Fruit fly (Drosophila melanogaster) whole organism, embryonic: Measurements from ENCODE around the gene Cpr62Ba.

ENCODE experiments used
- Awh ChIP-seq: fragments of 200-800 bp; sonication (Bioruptor generic); IDR thresholded peaks from 2 replicates; pipeline ENCODE4, ENCODE4 v1.3.6; 2022; ENCODE audit warnings: missing biosample characterization, missing genetic modification characterization
- CG10267 ChIP-seq: fragments of 200-800 bp; sonication (Bioruptor generic); optimal IDR thresholded peaks from 2 replicates; lab custom pipeline; 2018; ENCODE audit warnings: missing biosample characterization, mild to moderate bottlenecking, missing genetic modification characterization, moderate library complexity
- CG11085 ChIP-seq: fragments of 200-800 bp; sonication (Bioruptor generic); IDR thresholded peaks from 2 replicates; pipeline ENCODE4 v1.3.6; 2022; ENCODE audit warnings: missing biosample characterization, missing genetic modification characterization
- CG11456 ChIP-seq: fragments of 200-800 bp; sonication (Bioruptor generic); IDR thresholded peaks from 3 replicates; pipeline ENCODE4 v1.3.6; 2022; ENCODE audit warnings: missing biosample characterization, missing genetic modification characterization
- CG1233 ChIP-seq: fragments of 200-800 bp; sonication (Bioruptor generic); optimal IDR thresholded peaks from 4 replicates; lab custom pipeline; 2018; ENCODE audit warnings: missing biosample characterization, mild to moderate bottlenecking, missing genetic modification characterization
- CG13624 ChIP-seq: fragments of 200-800 bp; sonication (Bioruptor generic); optimal IDR thresholded peaks from 2 replicates; lab custom pipeline; 2016; ENCODE audit warnings: missing biosample characterization, missing genetic modification characterization
- CG14014 ChIP-seq: fragments of 200-800 bp; sonication (Bioruptor generic); IDR thresholded peaks from 2 replicates; pipeline ENCODE4 v1.3.6; 2022; ENCODE audit warnings: missing biosample characterization, missing genetic modification characterization
- CG15269 ChIP-seq: fragments of 200-800 bp; sonication (Bioruptor generic); optimal IDR thresholded peaks from 2 replicates; lab custom pipeline; 2018; ENCODE audit warnings: missing biosample characterization, mild to moderate bottlenecking, missing genetic modification characterization, moderate library complexity
- CG18262 ChIP-seq: fragments of 200-800 bp; optimal IDR thresholded peaks from 3 replicates; lab custom pipeline; 2019; ENCODE audit warnings: missing biosample characterization, mild to moderate bottlenecking, missing genetic modification characterization, moderate library complexity
- CG2712 ChIP-seq: fragments of 200-800 bp; optimal IDR thresholded peaks from 3 replicates; lab custom pipeline; 2019; ENCODE audit warnings: missing biosample characterization, mild to moderate bottlenecking, missing genetic modification characterization, moderate library complexity
- CG32767 ChIP-seq: fragments of 200-800 bp; sonication (Bioruptor generic); IDR thresholded peaks from 2 replicates; pipeline ENCODE4 v1.3.6; 2022; ENCODE audit warnings: missing biosample characterization, missing genetic modification characterization
- CG32772 ChIP-seq: fragments of 200-800 bp; sonication (Bioruptor generic); IDR thresholded peaks from 2 replicates; pipeline ENCODE4 v1.3.6; 2022; ENCODE audit warnings: missing biosample characterization, missing genetic modification characterization
- CG4730 ChIP-seq: fragments of 200-800 bp; sonication (Bioruptor generic); IDR thresholded peaks from 2 replicates; pipeline ENCODE4 v1.3.6; 2022; ENCODE audit warnings: missing biosample characterization, missing genetic modification characterization
- CG5180 ChIP-seq: fragments of 200-800 bp; sonication (Bioruptor generic); optimal IDR thresholded peaks from 3 replicates; lab custom pipeline; 2017; ENCODE audit warnings: missing biosample characterization, missing genetic modification characterization, mild to moderate bottlenecking, moderate library complexity, missing genetic modification reagents
- CG6254 ChIP-seq: fragments of 200-800 bp; sonication (Bioruptor generic); optimal IDR thresholded peaks from 3 replicates; lab custom pipeline; 2017; ENCODE audit warnings: mild to moderate bottlenecking, missing biosample characterization, missing genetic modification reagents, missing genetic modification characterization
- CG7372 ChIP-seq: fragments of 200-800 bp; sonication (Bioruptor generic); IDR thresholded peaks from 2 replicates; pipeline ENCODE4 v1.3.6; 2022; ENCODE audit warnings: missing biosample characterization, missing genetic modification characterization
- CG9609 ChIP-seq: fragments of 200-800 bp; sonication (Bioruptor generic); optimal IDR thresholded peaks from 3 replicates; lab custom pipeline; 2016; ENCODE audit warnings: missing biosample characterization, missing genetic modification characterization
- Chrac-16 ChIP-seq: fragments of 200-800 bp; sonication (Bioruptor generic); optimal IDR thresholded peaks from 3 replicates; lab custom pipeline; 2016; ENCODE audit warnings: missing biosample characterization, missing genetic modification characterization
- Dll ChIP-seq: fragments of 200-800 bp; sonication (Bioruptor generic); IDR thresholded peaks from 4 replicates; pipeline ENCODE4 v1.3.6; 2022; ENCODE audit warnings: missing biosample characterization, missing genetic modification characterization; ENCODE audit not compliant: partially characterized antibody
- Fer3 ChIP-seq: fragments of 200-800 bp; sonication (Bioruptor generic); optimal IDR thresholded peaks from 2 replicates; lab custom pipeline; 2018; ENCODE audit warnings: missing biosample characterization, mild to moderate bottlenecking, missing genetic modification characterization, moderate library complexity
- H15 ChIP-seq: fragments of 200-800 bp; sonication (Bioruptor generic); IDR thresholded peaks from 3 replicates; pipeline ENCODE4 v1.3.6; 2022; ENCODE audit warnings: missing biosample characterization, missing genetic modification characterization
- HLH3B ChIP-seq: fragments of 200-800 bp; sonication (Bioruptor generic); IDR thresholded peaks from 2 replicates; pipeline ENCODE4 v1.3.6; 2022; ENCODE audit warnings: missing biosample characterization, missing genetic modification characterization
- MBD-R2 ChIP-seq: fragments of 200-800 bp; sonication (Bioruptor generic); IDR thresholded peaks from 2 replicates; pipeline ENCODE4 v1.3.6; 2022; ENCODE audit warnings: missing biosample characterization, missing genetic modification characterization
- MTF-1 ChIP-seq: fragments of 200-800 bp; sonication (Bioruptor generic); optimal IDR thresholded peaks from 2 replicates; lab custom pipeline; 2018; ENCODE audit warnings: missing biosample characterization, mild to moderate bottlenecking, missing genetic modification characterization, borderline replicate concordance
- Mrtf ChIP-seq: fragments of 200-800 bp; sonication (Bioruptor generic); IDR thresholded peaks from 3 replicates; pipeline ENCODE4 v1.3.6; 2022; ENCODE audit warnings: missing biosample characterization, missing genetic modification characterization
- NC2α ChIP-seq: fragments of 200-800 bp; sonication (Bioruptor generic); optimal IDR thresholded peaks from 2 replicates; lab custom pipeline; 2016; ENCODE audit warnings: missing biosample characterization, missing genetic modification characterization
- Rfx ChIP-seq: fragments of 200-800 bp; sonication (Bioruptor generic); IDR thresholded peaks from 2 replicates; pipeline ENCODE4 v1.3.6; 2022; ENCODE audit warnings: missing biosample characterization, missing genetic modification characterization
- Side ChIP-seq: fragments of 200-800 bp; sonication (Bioruptor generic); optimal IDR thresholded peaks from 2 replicates; lab custom pipeline; 2016; ENCODE audit warnings: missing biosample characterization, missing genetic modification characterization
- Sox102F ChIP-seq: fragments of 200-800 bp; sonication (Bioruptor generic); optimal IDR thresholded peaks from 2 replicates; lab custom pipeline; 2018; ENCODE audit warnings: missing biosample characterization, mild to moderate bottlenecking, missing genetic modification characterization, moderate library complexity
- Sry-β ChIP-seq: fragments of 200-800 bp; sonication (Bioruptor generic); optimal IDR thresholded peaks from 2 replicates; lab custom pipeline; 2018; ENCODE audit warnings: missing biosample characterization, mild to moderate bottlenecking, missing genetic modification characterization, moderate library complexity
- ara ChIP-seq: fragments of 200-800 bp; sonication (Bioruptor generic); IDR thresholded peaks from 2 replicates; pipeline ENCODE4 v1.3.6; 2022; ENCODE audit warnings: missing biosample characterization, missing genetic modification characterization
- btn ChIP-seq: fragments of 200-800 bp; sonication (Bioruptor generic); optimal IDR thresholded peaks from 2 replicates; lab custom pipeline; 2016; ENCODE audit warnings: missing biosample characterization, missing genetic modification characterization
- dati ChIP-seq: fragments of 200-800 bp; sonication (Bioruptor generic); IDR thresholded peaks from 2 replicates; pipeline ENCODE4 v1.3.6; 2022; ENCODE audit warnings: missing biosample characterization, missing genetic modification characterization
- dmrt11E ChIP-seq: fragments of 200-800 bp; sonication (Bioruptor generic); optimal IDR thresholded peaks from 3 replicates; lab custom pipeline; 2018; ENCODE audit warnings: missing biosample characterization, mild to moderate bottlenecking, missing genetic modification characterization, moderate library complexity
- dysf ChIP-seq: fragments of 200-800 bp; sonication (Bioruptor generic); IDR thresholded peaks from 3 replicates; pipeline ENCODE4 v1.3.6; 2022; ENCODE audit warnings: missing biosample characterization, missing genetic modification characterization
- gsb-n ChIP-seq: fragments of 200-800 bp; sonication (Bioruptor generic); optimal IDR thresholded peaks from 3 replicates; lab custom pipeline; 2018; ENCODE audit warnings: missing biosample characterization, mild to moderate bottlenecking, missing genetic modification characterization
- ham ChIP-seq: fragments of 200-800 bp; sonication (Bioruptor generic); IDR thresholded peaks from 2 replicates; pipeline ENCODE4 v1.3.6; 2022; ENCODE audit warnings: missing biosample characterization, missing genetic modification characterization
- lab ChIP-seq: fragments of 200-800 bp; sonication (Bioruptor generic); optimal IDR thresholded peaks from 3 replicates; lab custom pipeline; 2017; ENCODE audit warnings: missing biosample characterization, missing genetic modification characterization, mild to moderate bottlenecking, moderate library complexity, missing genetic modification reagents
- oc ChIP-seq: fragments of 200-800 bp; sonication (Bioruptor generic); optimal IDR thresholded peaks from 2 replicates; lab custom pipeline; 2018; ENCODE audit warnings: missing biosample characterization, mild to moderate bottlenecking, missing genetic modification characterization, moderate library complexity
- onecut ChIP-seq: fragments of 200-800 bp; sonication (Bioruptor generic); IDR thresholded peaks from 2 replicates; pipeline ENCODE4 v1.3.6; 2022; ENCODE audit warnings: missing biosample characterization, missing genetic modification characterization
- row ChIP-seq: fragments of 200-800 bp; sonication (Bioruptor generic); IDR thresholded peaks from 3 replicates; pipeline ENCODE4 v1.3.6; 2022; ENCODE audit warnings: missing biosample characterization, missing genetic modification characterization
- sima ChIP-seq: fragments of 200-800 bp; sonication (Bioruptor generic); optimal IDR thresholded peaks from 2 replicates; lab custom pipeline; 2016; ENCODE audit warnings: missing biosample characterization, missing genetic modification characterization
- slbo ChIP-seq: fragments of 200-800 bp; sonication (Bioruptor generic); IDR thresholded peaks from 2 replicates; pipeline ENCODE4 v1.3.6; 2022; ENCODE audit warnings: missing biosample characterization, missing genetic modification characterization
- slou ChIP-seq: fragments of 200-800 bp; sonication (Bioruptor generic); optimal IDR thresholded peaks from 3 replicates; lab custom pipeline; 2016; ENCODE audit warnings: missing biosample characterization, missing genetic modification characterization
- sob ChIP-seq: fragments of 200-800 bp; sonication (Bioruptor generic); IDR thresholded peaks from 2 replicates; pipeline ENCODE4 v1.3.6; 2022; ENCODE audit warnings: missing biosample characterization, missing genetic modification characterization
- stc ChIP-seq: fragments of 200-800 bp; sonication (Bioruptor generic); IDR thresholded peaks from 2 replicates; pipeline ENCODE4 v1.3.6; 2022; ENCODE audit warnings: missing biosample characterization, missing genetic modification characterization
- tin ChIP-seq: fragments of 200-800 bp; sonication (Bioruptor generic); optimal IDR thresholded peaks from 3 replicates; lab custom pipeline; 2016; ENCODE audit warnings: missing biosample characterization, missing genetic modification characterization
- tx ChIP-seq: fragments of 200-800 bp; sonication (Bioruptor generic); optimal IDR thresholded peaks from 2 replicates; lab custom pipeline; 2016; ENCODE audit warnings: missing biosample characterization, missing genetic modification characterization
- vvl ChIP-seq: fragments of 200-800 bp; sonication (Bioruptor generic); IDR thresholded peaks from 2 replicates; pipeline ENCODE4 v1.3.6; 2022; ENCODE audit warnings: missing biosample characterization, missing genetic modification characterization
- zen ChIP-seq: fragments of 200-800 bp; sonication (Bioruptor generic); optimal IDR thresholded peaks from 3 replicates; lab custom pipeline; 2018; ENCODE audit warnings: missing biosample characterization, mild to moderate bottlenecking, missing genetic modification characterization, moderate library complexity
- zfh1 ChIP-seq: fragments of 200-800 bp; sonication (Bioruptor generic); IDR thresholded peaks from 3 replicates; pipeline ENCODE4 v1.3.6; 2022; ENCODE audit warnings: missing biosample characterization, missing genetic modification characterization

Cpr62Ba gene

DNA sequence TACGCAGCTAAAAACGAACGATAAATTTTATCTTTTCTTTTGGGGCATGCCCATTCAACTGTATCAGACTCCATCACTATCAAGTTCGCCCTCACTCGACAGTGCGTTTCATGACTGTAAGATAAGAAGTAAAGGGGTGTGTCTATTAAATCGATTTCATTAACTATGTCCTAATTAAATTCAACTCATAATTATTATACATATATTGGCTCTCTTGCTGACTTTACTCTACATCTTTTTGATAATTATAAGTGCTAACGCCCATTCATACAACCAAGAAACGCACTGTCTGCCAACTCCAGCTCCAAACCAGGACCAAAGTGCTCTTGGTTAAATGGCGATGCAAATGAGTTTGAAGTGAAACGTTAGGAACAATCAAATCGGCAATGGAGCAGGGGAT is 37.3 kb upstream of the Cpr62Ba start (continued):
- TF ChIP-seq Sry-β (GFP tag; lab: Kevin White, UChicago) (no peak), Chrac-16 (GFP tag; lab: Kevin White, UChicago) (no peak), CG32767 (GFP tag; lab: Robert Waterston, UW) (no peak), sima (GFP tag; lab: Kevin White, UChicago) (no peak), zfh1 (GFP tag; lab: Robert Waterston, UW) (peak; percentile 68; the same call in 2 of the 3 replicates), stc (GFP tag; lab: Robert Waterston, UW) (peak; percentile 42; the same call in 1 of the 2 replicates), Side (GFP tag; lab: Kevin White, UChicago) (no peak), HLH3B (GFP tag; lab: Robert Waterston, UW) (0 out of 2 replicates have a peak, but pooled peaks have one; percentile 24), CG5180 (GFP tag; lab: Kevin White, UChicago) (no peak), dysf (GFP tag; lab: Robert Waterston, UW) (peak; percentile 78), lab (GFP tag; lab: Kevin White, UChicago) (no peak), CG11456 (GFP tag; lab: Robert Waterston, UW) (0 out of 3 replicates have a peak, but pooled peaks have one; percentile 27), ara (GFP tag; lab: Robert Waterston, UW) (peak; percentile 48; the same call in 1 of the 2 replicates), Rfx (GFP tag; lab: Robert Waterston, UW) (peak; percentile 66), CG9609 (GFP tag; lab: Kevin White, UChicago) (no peak), MTF-1 (GFP tag; lab: Kevin White, UChicago) (no peak), CG15269 (tag; lab: Kevin White, UChicago) (no peak), zen (tag; lab: Kevin White, UChicago) (no peak), CG32772 (peak; percentile 54), CG4730 (GFP tag; lab: Robert Waterston, UW) (peak; percentile 24; the same call in 1 of the 2 replicates), CG6254 (GFP tag; lab: Kevin White, UChicago) (no peak), onecut (GFP tag; lab: Robert Waterston, UW) (no peak), gsb-n (tag; lab: Kevin White, UChicago) (no peak), row (peak; percentile 28; the same call in 1 of the 3 replicates), slou (GFP tag; lab: Kevin White, UChicago) (no peak), vvl (GFP tag; lab: Robert Waterston, UW) (peak; percentile 72), CG7372 (GFP tag; lab: Robert Waterston, UW) (0 out of 2 replicates have a peak, but pooled peaks have one; percentile 39), Fer3 (tag; lab: Kevin White, UChicago) (peak; percentile 69), slbo (0 out of 2 replicates have a peak, but pooled peaks have one; percentile 17), sob (GFP tag; lab: Robert Waterston, UW) (peak; percentile 74), CG11085 (GFP tag; lab: Robert Waterston, UW) (0 out of 2 replicates have a peak, but pooled peaks have one; percentile 25), CG1233 (peak; percentile 50), CG13624 (GFP tag; lab: Kevin White, UChicago) (no peak), ham (GFP tag; lab: Robert Waterston, UW) (no peak), MBD-R2 (no peak; the same call in 1 of the 2 replicates), CG10267 (tag; lab: Kevin White, UChicago) (no peak), H15 (GFP tag; lab: Robert Waterston, UW) (no peak), Sox102F (GFP tag; lab: Kevin White, UChicago) (no peak), NC2α (no peak), dmrt11E (tag; lab: Kevin White, UChicago) (no peak), Awh (GFP tag; lab: Robert Waterston, UW) (peak; percentile 60; the same call in 1 of the 2 replicates), CG18262 (tag; lab: Kevin White, UChicago) (peak; percentile 66), Mrtf (GFP tag; lab: Robert Waterston, UW) (peak; percentile 37; the same call in 1 of the 3 replicates), tin (GFP tag; lab: Kevin White, UChicago) (no peak), btn (GFP tag; lab: Kevin White, UChicago) (no peak), CG2712 (peak; percentile 64), CG14014 (GFP tag; lab: Robert Waterston, UW) (peak; percentile 40; the same call in 1 of the 2 replicates), oc (tag; lab: Kevin White, UChicago) (no peak), dati (GFP tag; lab: Robert Waterston, UW) (no peak), Dll (GFP tag; lab: Robert Waterston, UW) (no peak), tx (GFP tag; lab: Kevin White, UChicago) (no peak)
